Fruit fly (Drosophila melanogaster) whole organism, embryonic: ENCODE results near the gene CG32639.

ENCODE experiments used
- C15 ChIP-seq: fragments of 200-800 bp; sonication (Bioruptor generic); IDR thresholded peaks from 3 replicates; pipeline ENCODE4 v1.3.6; 2022; ENCODE audit warnings: missing biosample characterization, missing genetic modification characterization
- CG10431 ChIP-seq: fragments of 200-800 bp; sonication (Bioruptor generic); optimal IDR thresholded peaks from 3 replicates; lab custom pipeline; 2018; ENCODE audit warnings: missing biosample characterization, mild to moderate bottlenecking, missing genetic modification characterization
- CG13287 ChIP-seq: fragments of 200-800 bp; sonication (Bioruptor generic); IDR thresholded peaks from 2 replicates; pipeline ENCODE4 v1.3.6; 2022; ENCODE audit warnings: missing biosample characterization, missing genetic modification characterization; ENCODE audit not compliant: partially characterized antibody
- CG13775 ChIP-seq: fragments of 200-800 bp; sonication (Bioruptor generic); optimal IDR thresholded peaks from 3 replicates; lab custom pipeline; 2017; ENCODE audit warnings: missing biosample characterization, mild to moderate bottlenecking, missing genetic modification characterization
- CG13894 ChIP-seq: fragments of 200-800 bp; sonication (Bioruptor generic); optimal IDR thresholded peaks from 3 replicates; lab custom pipeline; 2018; ENCODE audit warnings: missing biosample characterization, mild to moderate bottlenecking, missing genetic modification characterization, moderate library complexity
- CG14860 ChIP-seq: fragments of 200-800 bp; sonication (Bioruptor generic); IDR thresholded peaks from 3 replicates; pipeline ENCODE4 v1.3.6; 2022; ENCODE audit warnings: missing biosample characterization, missing genetic modification characterization; ENCODE audit not compliant: partially characterized antibody
- CG14965 ChIP-seq: fragments of 200-800 bp; sonication (Bioruptor generic); optimal IDR thresholded peaks from 2 replicates; lab custom pipeline; 2016; ENCODE audit warnings: missing biosample characterization, missing genetic modification characterization, borderline replicate concordance
- CG15479 ChIP-seq: fragments of 200-800 bp; sonication (Bioruptor generic); optimal IDR thresholded peaks from 3 replicates; lab custom pipeline; 2019; ENCODE audit warnings: missing biosample characterization, mild to moderate bottlenecking, missing genetic modification characterization, moderate library complexity
- CG15696 ChIP-seq: fragments of 200-800 bp; sonication (Bioruptor generic); optimal IDR thresholded peaks from 2 replicates; lab custom pipeline; 2019; ENCODE audit warnings: missing biosample characterization, mild to moderate bottlenecking, missing genetic modification characterization, moderate library complexity
- CG16813 ChIP-seq: fragments of 200-800 bp; sonication (Bioruptor generic); IDR thresholded peaks from 3 replicates; pipeline ENCODE4 v1.3.6; 2022; ENCODE audit warnings: missing biosample characterization, missing genetic modification characterization; ENCODE audit not compliant: partially characterized antibody
- CG17829 ChIP-seq: fragments of 200-800 bp; optimal IDR thresholded peaks from 2 replicates; lab custom pipeline; 2019; ENCODE audit warnings: missing biosample characterization, mild to moderate bottlenecking, missing genetic modification characterization, moderate library complexity
- CG42726 ChIP-seq: fragments of 200-800 bp; sonication (Bioruptor generic); IDR thresholded peaks from 2 replicates; pipeline ENCODE4 v1.3.6; 2022; ENCODE audit warnings: missing biosample characterization, missing genetic modification characterization; ENCODE audit not compliant: partially characterized antibody
- CG6654 ChIP-seq: fragments of 200-800 bp; sonication (Bioruptor generic); optimal IDR thresholded peaks from 2 replicates; lab custom pipeline; 2017; ENCODE audit warnings: missing biosample characterization, mild to moderate bottlenecking, missing genetic modification characterization
- CG7786 ChIP-seq: fragments of 200-800 bp; sonication (Bioruptor generic); optimal IDR thresholded peaks from 2 replicates; lab custom pipeline; 2016; ENCODE audit warnings: missing biosample characterization, missing genetic modification characterization
- CG7928 ChIP-seq: fragments of 200-800 bp; sonication (Bioruptor generic); optimal IDR thresholded peaks from 2 replicates; lab custom pipeline; 2017; ENCODE audit warnings: missing biosample characterization, mild to moderate bottlenecking, missing genetic modification characterization
- CG8281 ChIP-seq: fragments of 200-800 bp; sonication (Bioruptor generic); optimal IDR thresholded peaks from 2 replicates; lab custom pipeline; 2018; ENCODE audit warnings: missing biosample characterization, mild to moderate bottlenecking, missing genetic modification characterization, moderate library complexity
- CG8924 ChIP-seq: fragments of 200-800 bp; optimal IDR thresholded peaks from 3 replicates; lab custom pipeline; 2019; ENCODE audit warnings: missing biosample characterization, mild to moderate bottlenecking, missing genetic modification characterization, moderate library complexity
- Eip74EF ChIP-seq, 2 experiments: fragments of 200-800 bp in 1 of 2; fragments of >200 bp in 1 of 2; sonication (Bioruptor generic) in 1 of 2; optimal IDR thresholded peaks; 2 replicates each; lab custom pipeline; 2017 to 2019; ENCODE audit warnings: missing biosample characterization in 2 of 2, missing genetic modification characterization in 2 of 2, mild to moderate bottlenecking in 1 of 2, moderate library complexity in 1 of 2
- Ets65A ChIP-seq: fragments of 200-800 bp; sonication (Bioruptor generic); peaks from one replicate; lab custom pipeline; 2016; ENCODE audit warnings: missing biosample characterization, missing genetic modification characterization
- HmgZ ChIP-seq: fragments of 200-800 bp; sonication (Bioruptor generic); optimal IDR thresholded peaks from 2 replicates; lab custom pipeline; 2018; ENCODE audit warnings: missing biosample characterization, mild to moderate bottlenecking, missing genetic modification characterization
- Meics ChIP-seq: fragments of 200-800 bp; sonication (Bioruptor generic); optimal IDR thresholded peaks from 2 replicates; lab custom pipeline; 2017; ENCODE audit warnings: missing biosample characterization, mild to moderate bottlenecking, missing genetic modification characterization
- Neu2 ChIP-seq: fragments of 200-800 bp; sonication (Bioruptor generic); optimal IDR thresholded peaks from 3 replicates; lab custom pipeline; 2016; ENCODE audit warnings: missing biosample characterization, missing genetic modification characterization, borderline replicate concordance
- NfI ChIP-seq: fragments of 200-800 bp; sonication (Bioruptor generic); optimal IDR thresholded peaks from 3 replicates; lab custom pipeline; 2018; ENCODE audit warnings: missing biosample characterization, mild to moderate bottlenecking, missing genetic modification characterization, moderate library complexity
- Xrp1 ChIP-seq: fragments of 200-800 bp; sonication (Bioruptor generic); IDR thresholded peaks from 2 replicates; pipeline ENCODE4 v1.3.6; 2022; ENCODE audit warnings: missing biosample characterization, missing genetic modification characterization
- ato ChIP-seq: fragments of 200-800 bp; sonication (Bioruptor generic); IDR thresholded peaks from 2 replicates; pipeline ENCODE4 v1.3.6; 2022; ENCODE audit warnings: missing biosample characterization, missing genetic modification characterization; ENCODE audit not compliant: partially characterized antibody
- cas ChIP-seq: fragments of 200-800 bp; sonication (Bioruptor generic); IDR thresholded peaks from 2 replicates; pipeline ENCODE4 v1.3.6; 2022; ENCODE audit warnings: missing biosample characterization, missing genetic modification characterization
- chn ChIP-seq: fragments of 200-800 bp; sonication (Bioruptor generic); optimal IDR thresholded peaks from 2 replicates; lab custom pipeline; 2016; ENCODE audit warnings: missing biosample characterization, missing genetic modification characterization
- dm ChIP-seq: fragments of 200-800 bp; sonication (Bioruptor generic); optimal IDR thresholded peaks from 3 replicates; lab custom pipeline; 2016; ENCODE audit warnings: missing biosample characterization, missing genetic modification characterization
- exex ChIP-seq: fragments of 200-800 bp; sonication (Bioruptor generic); optimal IDR thresholded peaks from 4 replicates; lab custom pipeline; 2018; ENCODE audit warnings: missing biosample characterization, mild to moderate bottlenecking, missing genetic modification characterization, moderate library complexity
- fd102C ChIP-seq: fragments of 200-800 bp; sonication (Bioruptor generic); optimal IDR thresholded peaks from 2 replicates; lab custom pipeline; 2018; ENCODE audit warnings: missing biosample characterization, mild to moderate bottlenecking, missing genetic modification characterization, moderate library complexity
- fd96Cb ChIP-seq: fragments of 200-800 bp; sonication (Bioruptor generic); optimal IDR thresholded peaks from 2 replicates; lab custom pipeline; 2018; ENCODE audit warnings: missing biosample characterization, mild to moderate bottlenecking, missing genetic modification characterization, moderate library complexity
- inv ChIP-seq: fragments of 200-800 bp; sonication (Bioruptor generic); IDR thresholded peaks from 2 replicates; pipeline ENCODE4 v1.3.6; 2022; ENCODE audit warnings: missing biosample characterization, missing genetic modification characterization; ENCODE audit not compliant: partially characterized antibody
- jing ChIP-seq: fragments of 200-800 bp; sonication (Bioruptor generic); optimal IDR thresholded peaks from 2 replicates; lab custom pipeline; 2018; ENCODE audit warnings: missing biosample characterization, mild to moderate bottlenecking, missing genetic modification characterization
- lbe ChIP-seq: fragments of 200-800 bp; sonication (Bioruptor generic); optimal IDR thresholded peaks from 2 replicates; lab custom pipeline; 2016; ENCODE audit warnings: missing biosample characterization, mild to moderate bottlenecking, missing genetic modification characterization
- luna ChIP-seq: fragments of 200-800 bp; sonication (Bioruptor generic); optimal IDR thresholded peaks from 2 replicates; lab custom pipeline; 2016; ENCODE audit warnings: missing biosample characterization, missing genetic modification characterization
- maf-S ChIP-seq: fragments of 200-800 bp; sonication (Bioruptor generic); optimal IDR thresholded peaks from 2 replicates; lab custom pipeline; 2016; ENCODE audit warnings: missing biosample characterization, missing genetic modification characterization
- nerfin-2 ChIP-seq: fragments of 200-800 bp; sonication (Bioruptor generic); IDR thresholded peaks from 2 replicates; pipeline ENCODE4 v1.3.6; 2022; ENCODE audit warnings: missing biosample characterization, missing genetic modification characterization; ENCODE audit not compliant: partially characterized antibody
- onecut ChIP-seq: fragments of 200-800 bp; sonication (Bioruptor generic); IDR thresholded peaks from 2 replicates; pipeline ENCODE4 v1.3.6; 2022; ENCODE audit warnings: missing biosample characterization, missing genetic modification characterization
- peb ChIP-seq: fragments of 200-800 bp; sonication (Bioruptor generic); IDR thresholded peaks from 2 replicates; pipeline ENCODE4 v1.3.6; 2022; ENCODE audit warnings: missing biosample characterization, missing genetic modification characterization
- prd ChIP-seq, 3 experiments: fragments of >200 bp in 2 of 3; fragments of 200-800 bp in 1 of 3; sonication (Bioruptor generic) in 1 of 3; optimal IDR thresholded peaks in 2 of 3; IDR thresholded peaks in 1 of 3; 2 replicates in 2 of 3; 3 replicates in 1 of 3; pipeline versions ENCODE4 v1.3.6 to Lab custom; 2017 to 2022; ENCODE audit warnings: missing biosample characterization in 1 of 3, missing genetic modification characterization in 1 of 3
- pum ChIP-seq: fragments of 200-800 bp; sonication (Bioruptor generic); optimal IDR thresholded peaks from 2 replicates; lab custom pipeline; 2016; ENCODE audit warnings: missing biosample characterization, missing genetic modification characterization
- row ChIP-seq: fragments of 200-800 bp; sonication (Bioruptor generic); IDR thresholded peaks from 3 replicates; pipeline ENCODE4 v1.3.6; 2022; ENCODE audit warnings: missing biosample characterization, missing genetic modification characterization
- run ChIP-seq: fragments of 200-800 bp; sonication (Bioruptor generic); optimal IDR thresholded peaks from 3 replicates; lab custom pipeline; 2018; ENCODE audit warnings: missing biosample characterization, mild to moderate bottlenecking, missing genetic modification characterization
- so ChIP-seq: fragments of 200-800 bp; sonication (Bioruptor generic); IDR thresholded peaks from 3 replicates; pipeline ENCODE4 v1.3.6; 2022; ENCODE audit warnings: missing biosample characterization, missing genetic modification characterization
- ssp ChIP-seq: fragments of 200-800 bp; sonication (Bioruptor generic); IDR thresholded peaks from 2 replicates; pipeline ENCODE4 v1.3.6; 2022; ENCODE audit warnings: missing biosample characterization, missing genetic modification characterization
- stc ChIP-seq: fragments of 200-800 bp; sonication (Bioruptor generic); IDR thresholded peaks from 2 replicates; pipeline ENCODE4 v1.3.6; 2022; ENCODE audit warnings: missing biosample characterization, missing genetic modification characterization
- zen2 ChIP-seq: fragments of 200-800 bp; sonication (Bioruptor generic); IDR thresholded peaks from 3 replicates; pipeline ENCODE4 v1.3.6; 2022; ENCODE audit warnings: missing biosample characterization, missing genetic modification characterization; ENCODE audit not compliant: partially characterized antibody

CG32639 gene

dm6 chrX:13277580-13278467 is 41.5 kb upstream of the CG32639 start (continued):
- TF ChIP-seq CG16813 (GFP tag; lab: Robert Waterston, UW) (no peak), prd (optimal IDR thresholded peaks at IDR 0.05; lab: Kevin White, UChicago) (no peak), prd (GFP tag; IDR thresholded peaks at IDR 0.05; lab: Robert Waterston, UW) (peak; percentile 39; the same call in 1 of the 3 replicates), CG10431 (GFP tag; lab: Kevin White, UChicago) (no peak), Eip74EF (GFP tag; optimal IDR thresholded peaks at IDR 0.05; lab: Kevin White, UChicago) (no peak), CG13775 (GFP tag; lab: Kevin White, UChicago) (no peak), exex (no peak), maf-S (no peak), run (tag; lab: Kevin White, UChicago) (no peak), Meics (GFP tag; lab: Kevin White, UChicago) (peak; percentile 9), fd96Cb (tag; lab: Kevin White, UChicago) (peak; percentile 0), CG15479 (GFP tag; lab: Kevin White, UChicago) (peak; percentile 17), lbe (GFP tag; lab: Kevin White, UChicago) (peak; percentile 34), CG42726 (GFP tag; lab: Robert Waterston, UW) (no peak), row (GFP tag; lab: Robert Waterston, UW) (peak; percentile 32), CG14860 (GFP tag; lab: Robert Waterston, UW) (no peak), CG7928 (no peak), fd102C (GFP tag; lab: Kevin White, UChicago) (no peak), ssp (GFP tag; lab: Robert Waterston, UW) (no peak), cas (GFP tag; lab: Robert Waterston, UW) (no peak), Neu2 (GFP tag; lab: Kevin White, UChicago) (no peak), Xrp1 (peak; percentile 52), inv (GFP tag; lab: Robert Waterston, UW) (no peak), stc (peak; percentile 43; the same call in 1 of the 2 replicates), nerfin-2 (GFP tag; lab: Robert Waterston, UW) (no peak), so (GFP tag; lab: Robert Waterston, UW) (no peak), CG17829 (tag; lab: Kevin White, UChicago) (peak; percentile 7), peb (GFP tag; lab: Robert Waterston, UW) (no peak), CG8281 (tag; lab: Kevin White, UChicago) (no peak), CG8924 (tag; lab: Kevin White, UChicago) (no peak), CG6654 (no peak), pum (GFP tag; lab: Kevin White, UChicago) (no peak), ato (GFP tag; lab: Robert Waterston, UW) (no peak), CG13894 (tag; lab: Kevin White, UChicago) (no peak), C15 (GFP tag; lab: Robert Waterston, UW) (no peak), CG7786 (GFP tag; lab: Kevin White, UChicago) (no peak), zen2 (no peak), HmgZ (tag; lab: Kevin White, UChicago) (no peak), CG13287 (GFP tag; lab: Robert Waterston, UW) (no peak), dm (no peak), jing (GFP tag; lab: Kevin White, UChicago) (no peak), luna (GFP tag; lab: Kevin White, UChicago) (no peak), chn (GFP tag; lab: Kevin White, UChicago) (no peak), onecut (GFP tag; lab: Robert Waterston, UW) (no peak), CG14965 (GFP tag; lab: Kevin White, UChicago) (no peak), NfI (GFP tag; lab: Kevin White, UChicago) (peak; percentile 26), CG15696 (tag; lab: Kevin White, UChicago) (no peak), Ets65A (peak; percentile 14)
